Fruit fly (Drosophila melanogaster): ENCODE data around the gene CG31524.

- TF ChIP-seq Myc (optimal IDR thresholded peaks at IDR 0.05) = no peak
- no peak for TF ChIP-seq br (GFP tag; optimal IDR thresholded peaks at IDR 0.05)
- TF ChIP-seq brk (GFP tag; optimal IDR thresholded peaks at IDR 0.05) = no peak
- no peak for TF ChIP-seq ey (GFP tag; optimal IDR thresholded peaks at IDR 0.05)
Observed at dm6 chr3R:30512114-30512513, 2.0 kb downstream of the CG31524 start, which contains the start of gene PH4alphaNE2.

Data from whole organism, wandering third instar larva.